Worm (Caenorhabditis elegans) whole organism, L1 larva: Measurements from ENCODE around the gene vha-20.

Experiments
- C04F5.9 ChIP-seq: sonication (generic microtip); optimal IDR thresholded peaks from 2 replicates; lab custom pipeline; 2016; ENCODE audit warnings: missing genetic modification characterization, missing compliant biosample characterization
- C34B4.2 ChIP-seq: sonication (generic microtip); optimal IDR thresholded peaks from 2 replicates; lab custom pipeline; 2017; ENCODE audit warnings: mild to moderate bottlenecking, missing genetic modification characterization, missing compliant biosample characterization
- F16B12.6 ChIP-seq: fragments of 150-350 bp; optimal IDR thresholded peaks from 2 replicates; lab custom pipeline; 2014; ENCODE audit warnings: missing biosample characterization, missing genetic modification characterization
- Y116A8C.19 ChIP-seq: sonication (generic microtip); optimal IDR thresholded peaks from 2 replicates; lab custom pipeline; 2016; ENCODE audit warnings: missing compliant biosample characterization, missing genetic modification characterization, borderline replicate concordance
- aha-1 ChIP-seq: fragments of 150-350 bp; optimal IDR thresholded peaks from 2 replicates; lab custom pipeline; 2014; ENCODE audit warnings: missing biosample characterization, missing genetic modification characterization
- alr-1 ChIP-seq: fragments of 200-800 bp; sonication (Bioruptor generic); optimal IDR thresholded peaks from 2 replicates; lab custom pipeline; 2018; ENCODE audit warnings: borderline replicate concordance, mild to moderate bottlenecking, missing genetic modification characterization, missing compliant biosample characterization
- aly-2 ChIP-seq: fragments of 150-350 bp; optimal IDR thresholded peaks from 2 replicates; lab custom pipeline; 2014; ENCODE audit warnings: missing biosample characterization, missing genetic modification characterization
- ama-1 ChIP-seq: fragments of 150-350 bp; optimal IDR thresholded peaks from 2 replicates; lab custom pipeline; 2014
- blmp-1 ChIP-seq: fragments of 150-350 bp; optimal IDR thresholded peaks from 2 replicates; lab custom pipeline; 2014; ENCODE audit warnings: missing biosample characterization, missing genetic modification characterization
- ceh-63 ChIP-seq: fragments of 200-800 bp; sonication (Bioruptor generic); optimal IDR thresholded peaks from 2 replicates; lab custom pipeline; 2018; ENCODE audit warnings: mild to moderate bottlenecking, missing genetic modification characterization, missing compliant biosample characterization
- ceh-8 ChIP-seq: fragments of 200-800 bp; sonication (Bioruptor generic); optimal IDR thresholded peaks from 2 replicates; lab custom pipeline; 2018; ENCODE audit warnings: mild to moderate bottlenecking, missing genetic modification characterization, moderate library complexity, missing compliant biosample characterization
- ceh-82 ChIP-seq, 3 experiments: fragments of 150-350 bp in 1 of 3; sonication (generic microtip) in 2 of 3; optimal IDR thresholded peaks; 2 replicates each; lab custom pipeline; 2014 to 2017; ENCODE audit warnings: missing biosample characterization in 3 of 3, missing genetic modification characterization in 3 of 3
- ceh-88 ChIP-seq: fragments of 200-800 bp; sonication (Bioruptor generic); IDR thresholded peaks from 2 replicates; pipeline ENCODE4 v1.3.6; 2022; ENCODE audit warnings: missing genetic modification characterization, missing compliant biosample characterization
- ceh-90 ChIP-seq: sonication (generic microtip); optimal IDR thresholded peaks from 2 replicates; lab custom pipeline; 2016; ENCODE audit warnings: missing genetic modification characterization, missing compliant biosample characterization
- dpl-1 ChIP-seq, 3 experiments: fragments of 150-350 bp in 2 of 3; sonication (generic microtip) in 1 of 3; optimal IDR thresholded peaks; 2 replicates each; lab custom pipeline; 2014 to 2017; ENCODE audit warnings: missing biosample characterization in 3 of 3, missing genetic modification characterization in 3 of 3, missing genetic modification reagents in 3 of 3
- dsc-1 ChIP-seq: sonication (generic microtip); optimal IDR thresholded peaks from 2 replicates; lab custom pipeline; 2016; ENCODE audit warnings: mild to moderate bottlenecking, missing genetic modification characterization, missing compliant biosample characterization
- egl-27 ChIP-seq, 2 experiments: fragments of 150-350 bp in 1 of 2; sonication (generic microtip); optimal IDR thresholded peaks; 3 replicates each; lab custom pipeline; 2017 to 2018; ENCODE audit warnings: missing biosample characterization in 2 of 2, missing genetic modification characterization in 2 of 2, missing genetic modification reagents in 2 of 2
- elt-2 ChIP-seq: sonication (generic microtip); optimal IDR thresholded peaks from 2 replicates; lab custom pipeline; 2016; ENCODE audit warnings: missing genetic modification characterization, mild to moderate bottlenecking, inconsistent platforms, missing compliant biosample characterization, missing genetic modification reagents
- fkh-10 ChIP-seq: sonication (generic microtip); optimal IDR thresholded peaks from 2 replicates; lab custom pipeline; 2017; ENCODE audit warnings: missing biosample characterization, missing genetic modification reagents, missing genetic modification characterization
- fos-1 ChIP-seq: fragments of 150-350 bp; optimal IDR thresholded peaks from 2 replicates; lab custom pipeline; 2014; ENCODE audit warnings: missing biosample characterization, missing genetic modification characterization
- grh-1 ChIP-seq: fragments of 200-800 bp; sonication (Bioruptor generic); IDR thresholded peaks from 2 replicates; pipeline ENCODE4 v1.3.6; 2022; ENCODE audit warnings: missing genetic modification reagents, missing genetic modification characterization, missing compliant biosample characterization
- hlh-4 ChIP-seq: sonication (generic microtip); optimal IDR thresholded peaks from 2 replicates; lab custom pipeline; 2016; ENCODE audit warnings: mild to moderate bottlenecking, missing genetic modification characterization, missing compliant biosample characterization
- irx-1 ChIP-seq: sonication (generic microtip); optimal IDR thresholded peaks from 2 replicates; lab custom pipeline; 2016; ENCODE audit warnings: missing genetic modification characterization, missing compliant biosample characterization
- isw-1 ChIP-seq: fragments of 200-800 bp; sonication (Bioruptor generic); IDR thresholded peaks from 2 replicates; pipeline ENCODE4 v1.3.6; 2022; ENCODE audit warnings: missing genetic modification characterization, missing compliant biosample characterization
- lin-15B ChIP-seq: fragments of 150-350 bp; sonication (generic microtip); optimal IDR thresholded peaks from 3 replicates; lab custom pipeline; 2014; ENCODE audit warnings: missing biosample characterization, missing genetic modification characterization
- lin-39 ChIP-seq: fragments of 150-350 bp; optimal IDR thresholded peaks from 2 replicates; lab custom pipeline; 2014; ENCODE audit warnings: missing biosample characterization, missing genetic modification reagents, missing genetic modification characterization
- lsy-2 ChIP-seq, 2 experiments: fragments of 150-350 bp; optimal IDR thresholded peaks; 2 replicates each; lab custom pipeline; 2014; ENCODE audit warnings: missing biosample characterization in 2 of 2, missing genetic modification characterization in 2 of 2
- mab-9 ChIP-seq: fragments of 200-800 bp; sonication (Bioruptor generic); IDR thresholded peaks from 2 replicates; pipeline ENCODE4 v1.3.6; 2022; ENCODE audit warnings: missing genetic modification reagents, missing genetic modification characterization, missing compliant biosample characterization
- mdl-1 ChIP-seq, 2 experiments: fragments of 150-350 bp; optimal IDR thresholded peaks; 2 replicates each; lab custom pipeline; 2014 to 2017; ENCODE audit warnings: missing biosample characterization in 2 of 2, missing genetic modification characterization in 2 of 2, inconsistent platforms in 1 of 2
- mep-1 ChIP-seq: fragments of 150-350 bp; optimal IDR thresholded peaks from 2 replicates; lab custom pipeline; 2014; ENCODE audit warnings: missing biosample characterization, missing genetic modification characterization
- nhr-19 ChIP-seq: fragments of 200-800 bp; sonication (Bioruptor generic); conservative IDR thresholded peaks from 2 replicates; pipeline ENCODE4 v1.3.6; 2022; ENCODE audit warnings: missing genetic modification characterization, missing compliant biosample characterization
- nhr-20 ChIP-seq: sonication (generic microtip); optimal IDR thresholded peaks from 2 replicates; lab custom pipeline; 2016; ENCODE audit warnings: mild to moderate bottlenecking, missing genetic modification characterization, missing compliant biosample characterization
- nhr-237 ChIP-seq: fragments of 150-350 bp; optimal IDR thresholded peaks from 2 replicates; lab custom pipeline; 2014; ENCODE audit warnings: missing biosample characterization, missing genetic modification characterization
- nhr-77 ChIP-seq: fragments of 150-350 bp; optimal IDR thresholded peaks from 2 replicates; lab custom pipeline; 2014; ENCODE audit warnings: missing biosample characterization, missing genetic modification characterization
- nhr-84 ChIP-seq: sonication (generic microtip); optimal IDR thresholded peaks from 2 replicates; lab custom pipeline; 2017; ENCODE audit warnings: missing biosample characterization, missing genetic modification characterization
- nhr-90 ChIP-seq: sonication (generic microtip); optimal IDR thresholded peaks from 2 replicates; lab custom pipeline; 2016; ENCODE audit warnings: mild to moderate bottlenecking, missing genetic modification characterization, missing compliant biosample characterization; ENCODE audit not compliant: poor library complexity
- pag-3 ChIP-seq: sonication (generic microtip); optimal IDR thresholded peaks from 2 replicates; lab custom pipeline; 2017; ENCODE audit warnings: missing genetic modification characterization, mild to moderate bottlenecking, missing compliant biosample characterization, antibody characterized with exemption, borderline replicate concordance; ENCODE audit not compliant: insufficient read depth
- pqm-1 ChIP-seq: sonication (generic microtip); optimal IDR thresholded peaks from 3 replicates; lab custom pipeline; 2017; ENCODE audit warnings: missing biosample characterization, missing genetic modification characterization
- rnt-1 ChIP-seq: sonication (generic microtip); optimal IDR thresholded peaks from 2 replicates; lab custom pipeline; 2016; ENCODE audit warnings: mild to moderate bottlenecking, missing genetic modification characterization, moderate library complexity, missing compliant biosample characterization
- sox-4 ChIP-seq: sonication (generic microtip); optimal IDR thresholded peaks from 2 replicates; lab custom pipeline; 2016; ENCODE audit warnings: missing genetic modification characterization, missing compliant biosample characterization
- tlp-1 ChIP-seq: fragments of 150-350 bp; optimal IDR thresholded peaks from 2 replicates; lab custom pipeline; 2014; ENCODE audit warnings: missing biosample characterization, missing genetic modification characterization
- unc-130 ChIP-seq: fragments of 150-350 bp; optimal IDR thresholded peaks from 2 replicates; lab custom pipeline; 2017; ENCODE audit warnings: missing biosample characterization, missing genetic modification characterization, inconsistent platforms
- unc-30 ChIP-seq: sonication (generic microtip); optimal IDR thresholded peaks from 2 replicates; lab custom pipeline; 2017; ENCODE audit warnings: missing biosample characterization, missing genetic modification characterization
- unc-86 ChIP-seq: sonication (generic microtip); optimal IDR thresholded peaks from 2 replicates; lab custom pipeline; 2016; ENCODE audit warnings: missing genetic modification characterization, missing compliant biosample characterization
- unc-98 ChIP-seq: fragments of 200-800 bp; sonication (Bioruptor generic); IDR thresholded peaks from 2 replicates; pipeline ENCODE4 v1.3.6; 2022; ENCODE audit warnings: missing genetic modification characterization, missing compliant biosample characterization
- vab-15 ChIP-seq: sonication (generic microtip); optimal IDR thresholded peaks from 2 replicates; lab custom pipeline; 2017; ENCODE audit warnings: missing genotype, mild to moderate bottlenecking, missing genetic modification characterization, missing compliant biosample characterization
- zag-1 ChIP-seq: fragments of 150-350 bp; optimal IDR thresholded peaks from 2 replicates; lab custom pipeline; 2014; ENCODE audit warnings: missing biosample characterization, missing genetic modification characterization
- ztf-4 ChIP-seq: fragments of 150-350 bp; optimal IDR thresholded peaks from 2 replicates; lab custom pipeline; 2014; ENCODE audit warnings: missing biosample characterization, missing genetic modification characterization

The vha-20 gene

DNA sequence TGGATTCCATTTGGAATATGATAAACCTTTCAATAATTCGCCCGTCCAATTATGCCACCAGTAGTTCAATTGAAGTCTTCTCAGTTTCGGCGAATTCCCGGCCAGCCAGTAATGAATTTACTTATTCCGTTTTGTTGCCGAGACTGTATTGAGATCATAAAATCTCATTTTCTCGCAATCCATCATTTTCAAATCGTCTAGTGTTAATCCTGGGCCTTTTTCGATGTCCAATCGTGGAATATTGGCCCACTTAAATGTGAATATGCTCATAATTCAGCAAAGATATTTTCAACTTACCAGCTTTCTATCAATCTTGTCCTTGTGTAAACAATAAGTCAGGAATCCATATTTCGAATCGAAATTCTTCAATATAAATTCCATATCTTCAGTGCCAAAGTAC is 11.7 kb downstream of the vha-20 start:
- TF ChIP-seq unc-86 (tag; lab: Kevin White, UChicago): no peak
- no peak for TF ChIP-seq C04F5.9 (tag; lab: Kevin White, UChicago)
- TF ChIP-seq pqm-1 (tag; lab: Kevin White, UChicago): no peak
- TF ChIP-seq rnt-1 (tag; lab: Kevin White, UChicago): no peak
- no peak for TF ChIP-seq blmp-1 (tag; lab: Kevin White, UChicago)
- no peak for TF ChIP-seq alr-1
- no peak for TF ChIP-seq ztf-4 (tag; lab: Kevin White, UChicago)
- TF ChIP-seq ceh-8 (GFP tag; lab: Kevin White, UChicago): no peak

DNA sequence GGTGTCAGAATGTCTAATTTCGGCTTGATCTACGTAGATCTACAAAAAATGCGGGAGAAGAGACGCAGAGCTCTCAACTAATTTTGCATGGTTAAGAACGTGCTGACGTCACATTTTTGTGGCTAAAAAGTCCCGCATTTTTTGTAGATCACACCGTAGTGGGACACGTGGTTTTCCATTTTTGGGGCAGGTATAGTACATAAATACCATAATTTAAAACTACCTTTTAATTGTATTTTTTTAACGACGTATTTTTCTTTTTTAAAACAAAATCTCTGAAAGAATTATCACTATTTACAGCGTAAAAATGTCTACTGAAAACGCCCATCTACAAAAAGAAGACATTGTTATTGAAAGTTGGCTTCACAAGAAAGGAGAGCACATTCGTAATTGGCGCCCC is 16.9 kb downstream of the vha-20 start, which contains the start of gene akt-2:
Gene akt-2, plus strand, starts transcription at position 301 of the 400 bp plus-strand sequence.
- TF ChIP-seq lin-15B (no peak), nhr-77 (tag; lab: Kevin White, UChicago) (no peak), F16B12.6 (tag; lab: Kevin White, UChicago) (no peak), alr-1 (no peak), isw-1 (GFP tag; lab: Robert Waterston, UW) (no peak), nhr-20 (no peak), vab-15 (no peak), unc-130 (tag; lab: Kevin White, UChicago) (no peak), elt-2 (no peak), sox-4 (tag; lab: Kevin White, UChicago) (no peak)

DNA sequence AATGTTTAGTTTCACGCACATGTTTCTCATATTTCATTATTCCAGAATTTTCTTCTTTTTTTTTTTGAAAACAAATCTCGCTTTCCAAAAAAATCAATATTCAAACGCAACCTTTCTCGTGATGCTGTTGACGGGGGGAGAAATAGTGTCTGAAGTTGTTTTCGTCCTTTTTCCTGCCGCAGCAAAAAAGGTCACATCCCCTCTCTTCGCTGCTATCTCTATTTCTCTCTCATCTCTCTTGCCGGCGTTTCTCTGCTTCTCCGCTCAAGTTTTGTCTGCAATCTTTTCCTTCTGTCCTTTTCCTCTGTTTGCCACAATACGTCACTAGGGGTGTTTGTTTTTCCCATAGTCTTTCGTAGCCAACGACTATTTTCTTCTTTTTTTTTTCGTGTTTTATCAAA is 17.6 kb downstream of the vha-20 start:
- peak; percentile 86 for TF ChIP-seq mep-1 (tag; lab: Kevin White, UChicago)
- TF ChIP-seq nhr-237: peak; percentile 52
- TF ChIP-seq vab-15: no peak
- TF ChIP-seq aly-2 (tag; lab: Kevin White, UChicago): no peak
- peak; percentile 70 for TF ChIP-seq fkh-10
- TF ChIP-seq tlp-1 (tag; lab: Kevin White, UChicago): no peak
- peak; percentile 39; the same call in 1 of the 2 replicates for TF ChIP-seq ceh-88 (GFP tag; lab: Robert Waterston, UW)
- TF ChIP-seq C34B4.2 (tag; lab: Kevin White, UChicago): no peak
- no peak; the same call in 1 of the 2 replicates for TF ChIP-seq grh-1 (GFP tag; lab: Robert Waterston, UW)
- TF ChIP-seq mab-9 (GFP tag; lab: Robert Waterston, UW): no peak
- peak; percentile 66 to 81 for TF ChIP-seq lsy-2 (tag; optimal IDR thresholded peaks at IDR 0.05; lab: Kevin White, UChicago)
- no peak for TF ChIP-seq irx-1 (tag; lab: Kevin White, UChicago)
- TF ChIP-seq dpl-1 (GFP tag; optimal IDR thresholded peaks at IDR 0.05; lab: Kevin White, UChicago): peak in 2 of 3 experiments; percentile 49 to 52
- TF ChIP-seq dsc-1 (tag; lab: Kevin White, UChicago): peak; percentile 52
- TF ChIP-seq unc-98 (GFP tag; lab: Robert Waterston, UW): no peak
- peak; percentile 13 for TF ChIP-seq F16B12.6 (tag; lab: Kevin White, UChicago)
- peak in 1 of 2 experiments; percentile 84 for TF ChIP-seq mdl-1 (tag; optimal IDR thresholded peaks at IDR 0.05; lab: Kevin White, UChicago)
- TF ChIP-seq ceh-90 (tag; lab: Kevin White, UChicago): peak; percentile 32
- peak; percentile 82 for TF ChIP-seq nhr-90 (tag; lab: Kevin White, UChicago)
- TF ChIP-seq pag-3 (tag; lab: Kevin White, UChicago): peak; percentile 72
- no peak for TF ChIP-seq nhr-84 (tag; lab: Kevin White, UChicago)
- TF ChIP-seq ceh-82 (tag; optimal IDR thresholded peaks at IDR 0.05; lab: Kevin White, UChicago): peak in 2 of 3 experiments; percentile 42 to 76
- TF ChIP-seq zag-1 (tag; lab: Kevin White, UChicago): no peak
- peak; percentile 80 for TF ChIP-seq fos-1 (tag; lab: Kevin White, UChicago)
- TF ChIP-seq isw-1 (GFP tag; lab: Robert Waterston, UW): peak; percentile 7; the same call in 1 of the 2 replicates
- TF ChIP-seq C04F5.9 (tag; lab: Kevin White, UChicago): no peak
- no peak for TF ChIP-seq aha-1 (tag; lab: Kevin White, UChicago)
- TF ChIP-seq egl-27 (tag; optimal IDR thresholded peaks at IDR 0.05; lab: Kevin White, UChicago): peak in 1 of 2 experiments; percentile 49
- no peak for TF ChIP-seq unc-30 (tag; lab: Kevin White, UChicago)
- TF ChIP-seq alr-1: no peak
- peak; percentile 75 for TF ChIP-seq unc-86 (tag; lab: Kevin White, UChicago)
- no peak for TF ChIP-seq sox-4 (tag; lab: Kevin White, UChicago)
- no peak for TF ChIP-seq lin-39 (tag; lab: Kevin White, UChicago)
- peak; percentile 77 for TF ChIP-seq nhr-77 (tag; lab: Kevin White, UChicago)
- no peak for TF ChIP-seq hlh-4 (tag; lab: Kevin White, UChicago)
- peak; percentile 11 for TF ChIP-seq ama-1
- TF ChIP-seq nhr-19 (GFP tag; lab: Robert Waterston, UW): peak; percentile 58
- no peak for TF ChIP-seq Y116A8C.19 (tag; lab: Kevin White, UChicago)
- no peak for TF ChIP-seq pqm-1 (tag; lab: Kevin White, UChicago)
- TF ChIP-seq ceh-63 (GFP tag; lab: Kevin White, UChicago): no peak
